Worm (Caenorhabditis elegans) whole organism, L3 larva: ENCODE results near the gene pcs-1.

ENCODE experiments used
- ceh-28 ChIP-seq: fragments of 150-350 bp; optimal IDR thresholded peaks from 2 replicates; lab custom pipeline; 2014; ENCODE audit warnings: missing biosample characterization, missing genetic modification reagents, missing genetic modification characterization
- daf-12 ChIP-seq: fragments of 150-350 bp; optimal IDR thresholded peaks from 2 replicates; lab custom pipeline; 2014; ENCODE audit warnings: missing biosample characterization, missing genetic modification reagents, missing genetic modification characterization
- elt-1 ChIP-seq: fragments of 150-350 bp; optimal IDR thresholded peaks from 2 replicates; lab custom pipeline; 2014; ENCODE audit warnings: missing biosample characterization, missing genetic modification characterization
- lin-15B ChIP-seq: fragments of 150-350 bp; optimal IDR thresholded peaks from 2 replicates; lab custom pipeline; 2014; ENCODE audit warnings: missing biosample characterization, missing genetic modification characterization
- nhr-12 ChIP-seq: fragments of 150-350 bp; optimal IDR thresholded peaks from 2 replicates; lab custom pipeline; 2014; ENCODE audit warnings: missing biosample characterization, missing genetic modification characterization

DNA sequence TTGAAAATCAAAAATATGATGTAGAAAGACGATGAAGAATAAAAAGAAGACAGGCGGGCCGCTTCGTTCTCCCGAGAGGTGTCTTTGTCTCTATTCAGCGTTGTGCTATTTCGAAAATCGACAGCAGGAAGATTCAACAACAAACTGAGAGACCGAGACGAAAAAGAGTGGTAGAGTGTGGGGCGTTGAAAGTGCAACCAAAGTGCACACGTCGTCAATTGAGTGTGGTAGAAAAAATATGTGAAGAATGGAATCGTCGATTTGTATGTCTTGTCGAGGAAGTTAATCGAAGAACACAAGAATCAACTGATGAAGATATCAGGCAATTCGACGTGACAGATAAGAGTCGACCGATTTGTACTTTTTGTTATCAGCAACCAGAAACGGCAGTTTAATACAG is 41.6 kb upstream of the pcs-1 start:
- TF ChIP-seq ceh-28 (tag; lab: Kevin White, UChicago) (no peak), nhr-12 (tag; lab: Kevin White, UChicago) (no peak), daf-12 (tag; lab: Kevin White, UChicago) (peak; percentile 69), elt-1 (tag; lab: Kevin White, UChicago) (no peak), lin-15B (tag; lab: Kevin White, UChicago) (no peak)
